Fruit fly (Drosophila melanogaster): ENCODE measurements around the gene CG14132.

- no peak for TF ChIP-seq ttk (optimal IDR thresholded peaks at IDR 0.05)
- no peak for TF ChIP-seq psq (optimal IDR thresholded peaks at IDR 0.05)
Measured at dm6 chr3L:11720780-11721179, 5.7 kb upstream of the CG14132 start, which contains the start of gene Bmcp.

Data from Kc167 (cell line).